Worm (Caenorhabditis elegans) whole organism, dauer: ENCODE measurements around the gene Y47D7A.12.

Source experiments
- unc-62 ChIP-seq: sonication (generic microtip); optimal IDR thresholded peaks from 2 replicates; lab custom pipeline; 2017; ENCODE audit warnings: missing biosample characterization, missing genetic modification reagents, missing genetic modification characterization

Y47D7A.12 gene

ce11 chrV:4419767-4420322 lies 9.6 kb downstream of the Y47D7A.12 start, which contains the start of the genes Y47D7A.7 and Y47D7A.2:
Gene Y47D7A.7 (minus strand): TSS chrV:4419867.
Gene Y47D7A.2 (plus strand): TSS chrV:4420272.
- no peak for TF ChIP-seq unc-62

- TF ChIP-seq unc-62: no peak
Observed at ce11 chrV:4418116-4418515, 11.4 kb downstream of the Y47D7A.12 start, which contains the start of gene Y47D7A.6. Gene Y47D7A.6 (minus strand): TSS chrV:4418216.

- no peak for TF ChIP-seq unc-62
Observed at ce11 chrV:4416710-4417109, 12.8 kb downstream of the Y47D7A.12 start, which contains the start of gene Y47D7A.18. Gene Y47D7A.18 (minus strand): TSS chrV:4416810.

ce11 chrV:4414613-4415071 lies 14.8 kb downstream of the Y47D7A.12 start, which contains the start of gene grl-5:
Gene grl-5 (minus strand): TSS chrV:4414663.
- no peak for TF ChIP-seq unc-62

ce11 chrV:4411714-4412113 lies 17.8 kb downstream of the Y47D7A.12 start, which contains the start of gene Y47D7A.17:
Gene Y47D7A.17 (minus strand): TSS chrV:4411814.
- TF ChIP-seq unc-62: no peak

ce11 chrV:4410643-4411042 lies 18.8 kb downstream of the Y47D7A.12 start, which contains the start of gene Y47D7A.3:
Gene Y47D7A.3 (plus strand): TSS chrV:4410943.
- no peak for TF ChIP-seq unc-62

ce11 chrV:4407519-4407918 lies 22.0 kb downstream of the Y47D7A.12 start, which contains the start of gene nhr-118:
Gene nhr-118 (plus strand): TSS chrV:4407819.
- no peak for TF ChIP-seq unc-62

- no peak for TF ChIP-seq unc-62
Observed at ce11 chrV:4401865-4402264, 27.6 kb downstream of the Y47D7A.12 start, which contains the start of gene F13A2.5. Gene F13A2.5 (minus strand): TSS chrV:4401965.

ce11 chrV:4400118-4400517 lies 29.4 kb downstream of the Y47D7A.12 start, which contains the start of gene F13A2.4:
Gene F13A2.4 (minus strand): TSS chrV:4400218.
- TF ChIP-seq unc-62: no peak

- TF ChIP-seq unc-62: no peak
Observed at ce11 chrV:4398884-4399283, 30.6 kb downstream of the Y47D7A.12 start.

ce11 chrV:4398127-4398526 lies 31.3 kb downstream of the Y47D7A.12 start:
- no peak for TF ChIP-seq unc-62

- no peak for TF ChIP-seq unc-62
Observed at ce11 chrV:4396257-4396656, 33.2 kb downstream of the Y47D7A.12 start, which contains the start of gene F13A2.3. Gene F13A2.3 (minus strand): TSS chrV:4396357.

- no peak for TF ChIP-seq unc-62
Observed at ce11 chrV:4387916-4388315, 41.6 kb downstream of the Y47D7A.12 start.

- TF ChIP-seq unc-62: no peak
Observed at ce11 chrV:4387402-4387801, 42.1 kb downstream of the Y47D7A.12 start, which contains the start of gene F13A2.9. Gene F13A2.9 (minus strand): TSS chrV:4387502.

- TF ChIP-seq unc-62: no peak
Observed at ce11 chrV:4386173-4386572, 43.3 kb downstream of the Y47D7A.12 start, which contains the start of gene F13A2.10. Gene F13A2.10 (minus strand): TSS chrV:4386273.

- TF ChIP-seq unc-62: no peak
Observed at ce11 chrV:4384482-4384881, 45.0 kb downstream of the Y47D7A.12 start, which contains the start of gene F13A2.2. Gene F13A2.2 (minus strand): TSS chrV:4384582.

- TF ChIP-seq unc-62: no peak
Observed at ce11 chrV:4382298-4382697, 47.2 kb downstream of the Y47D7A.12 start, which contains the start of gene F13A2.1. Gene F13A2.1 (minus strand): TSS chrV:4382398.
